Worm (Caenorhabditis elegans) whole organism, midembryonic: ENCODE measurements around the gene cdr-7.

Source experiments
- T22C8.4 ChIP-seq: fragments of 200-800 bp; sonication (Bioruptor generic); IDR thresholded peaks from 2 replicates; pipeline ENCODE4 v1.3.6; 2022; ENCODE audit warnings: missing genetic modification characterization, missing compliant biosample characterization
- cog-1 ChIP-seq: sonication (generic microtip); optimal IDR thresholded peaks from 2 replicates; lab custom pipeline; 2016; ENCODE audit warnings: missing genetic modification characterization, missing compliant biosample characterization
- flt-1 ChIP-seq: fragments of 200-800 bp; sonication (Bioruptor generic); IDR thresholded peaks from 2 replicates; pipeline ENCODE4 v1.3.6; 2022; ENCODE audit warnings: missing genetic modification characterization, missing compliant biosample characterization
- klf-2 ChIP-seq: fragments of 200-800 bp; sonication (Bioruptor generic); conservative IDR thresholded peaks from 2 replicates; pipeline ENCODE4 v1.3.6; 2022; ENCODE audit warnings: missing genetic modification reagents, missing genetic modification characterization, missing compliant biosample characterization
- med-1 ChIP-seq: sonication (generic microtip); optimal IDR thresholded peaks from 2 replicates; lab custom pipeline; 2017; ENCODE audit warnings: missing genetic modification characterization, mild to moderate bottlenecking, missing compliant biosample characterization, antibody characterized with exemption, missing genetic modification reagents; ENCODE audit not compliant: insufficient read depth
- ref-1 ChIP-seq: fragments of 200-800 bp; sonication (Bioruptor generic); conservative IDR thresholded peaks from 2 replicates; pipeline ENCODE4 v1.3.6; 2022; ENCODE audit warnings: missing genetic modification reagents, missing genetic modification characterization, missing compliant biosample characterization
- tab-1 ChIP-seq: fragments of 200-800 bp; sonication (Bioruptor generic); IDR thresholded peaks from 2 replicates; pipeline ENCODE4 v1.3.6; 2022; ENCODE audit warnings: missing genetic modification characterization, missing compliant biosample characterization
- ztf-23 ChIP-seq: fragments of 200-800 bp; sonication (Bioruptor generic); IDR thresholded peaks from 2 replicates; pipeline ENCODE4 v1.3.6; 2022; ENCODE audit warnings: missing genetic modification reagents, missing genetic modification characterization, missing compliant biosample characterization
- ztf-29 ChIP-seq: fragments of 200-800 bp; sonication (Bioruptor generic); IDR thresholded peaks from 2 replicates; pipeline ENCODE4 v1.3.6; 2022; ENCODE audit warnings: missing genetic modification reagents, missing genetic modification characterization, missing compliant biosample characterization

cdr-7 gene

DNA sequence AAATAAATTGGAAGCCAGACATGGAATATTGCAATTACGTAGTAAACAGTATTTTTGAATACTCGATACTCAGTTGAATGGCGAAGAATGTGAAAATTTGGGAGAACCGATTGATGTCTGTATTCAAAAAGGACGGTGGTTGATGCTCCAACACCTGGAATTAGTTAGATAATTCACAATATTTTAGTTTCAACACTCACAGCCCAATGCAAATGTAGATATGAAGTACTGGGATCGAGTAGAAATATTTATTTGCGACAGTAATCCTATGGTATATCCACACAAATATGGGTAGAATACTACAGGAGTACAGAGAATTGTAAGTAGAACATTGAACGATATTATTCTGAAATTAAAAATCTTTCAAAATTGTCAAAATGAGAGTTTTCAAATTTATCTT, 21.2 kb upstream of the cdr-7 start:
- TF ChIP-seq ztf-29 (GFP tag; lab: Robert Waterston, UW) = no peak
- no peak for TF ChIP-seq klf-2 (GFP tag; lab: Robert Waterston, UW)
- TF ChIP-seq cog-1 (tag; lab: Kevin White, UChicago) = no peak
- TF ChIP-seq med-1 = no peak
- TF ChIP-seq tab-1 (GFP tag; lab: Robert Waterston, UW) = no peak
- TF ChIP-seq ref-1 (GFP tag; lab: Robert Waterston, UW) = no peak
- TF ChIP-seq ztf-23 = no peak

DNA sequence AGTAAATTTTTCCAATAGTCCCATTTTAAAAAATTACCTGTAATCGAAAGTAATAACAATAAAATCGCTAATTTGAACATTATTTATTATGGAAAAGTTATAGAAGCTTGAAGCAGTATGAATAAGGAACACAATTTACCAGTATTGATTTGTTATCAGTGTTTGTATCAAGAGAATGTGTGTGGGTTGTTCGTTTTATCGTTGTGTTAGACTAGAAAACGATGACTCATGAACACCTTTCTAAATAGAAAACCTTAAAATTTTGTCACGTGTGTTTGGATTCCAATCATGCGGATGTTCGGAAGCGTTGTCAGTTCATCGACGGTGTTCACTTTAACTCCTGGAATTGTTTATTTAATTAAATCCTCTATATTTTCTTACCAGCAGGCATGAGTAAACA, 20.2 kb upstream of the cdr-7 start, which contains the start of gene C54D10.13:
Gene C54D10.13 (minus strand): TSS at position 179 of the 400 bp plus-strand sequence.
- TF ChIP-seq ref-1 (GFP tag; lab: Robert Waterston, UW) (no peak), ztf-23 (no peak)

DNA sequence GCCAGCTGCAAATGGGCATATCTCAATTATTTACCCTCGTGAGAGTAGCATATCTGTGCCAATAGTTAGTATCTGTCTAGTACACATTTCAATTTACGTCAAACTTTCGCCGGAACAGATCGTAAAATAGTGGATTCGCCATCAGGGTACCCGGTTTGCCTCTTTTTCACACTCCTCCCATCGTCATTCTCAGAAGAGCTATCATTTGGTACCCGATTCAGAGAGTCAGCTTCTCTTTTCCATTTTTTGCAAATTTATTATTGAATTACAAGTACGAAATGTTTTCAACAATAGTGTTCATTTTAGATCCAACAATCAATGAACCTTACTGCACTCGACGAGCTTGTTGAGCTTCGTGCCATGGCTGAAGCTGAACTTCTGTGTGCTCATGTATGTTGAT, 17.1 kb upstream of the cdr-7 start, which contains the start of gene C54D10.5:
Gene C54D10.5 (plus strand): TSS at position 301 of the 400 bp plus-strand sequence.
- no peak for TF ChIP-seq ztf-23
- no peak for TF ChIP-seq ref-1 (GFP tag; lab: Robert Waterston, UW)
- no peak for TF ChIP-seq flt-1

DNA sequence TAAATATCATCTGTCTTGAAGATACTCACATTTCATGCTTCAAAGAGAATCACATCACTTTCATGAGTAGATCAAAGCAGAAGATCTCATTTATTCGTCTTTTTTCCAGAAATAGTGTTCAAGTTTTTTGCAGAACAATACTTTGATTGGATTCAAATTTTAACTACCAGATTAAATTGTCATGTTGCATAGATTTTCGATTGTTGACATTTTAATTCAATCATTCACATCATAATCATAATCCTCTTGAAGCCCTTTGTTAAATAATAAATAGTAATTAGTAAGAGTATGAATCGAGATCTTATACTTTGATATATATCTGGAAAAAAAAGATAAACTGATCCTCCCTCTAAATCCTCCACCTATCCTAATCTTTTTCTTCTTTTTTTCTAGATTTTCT, 15.9 kb upstream of the cdr-7 start:
- TF ChIP-seq klf-2 (GFP tag; lab: Robert Waterston, UW) (no peak), ztf-23 (no peak), flt-1 (no peak), ztf-29 (GFP tag; lab: Robert Waterston, UW) (no peak), T22C8.4 (GFP tag; lab: Robert Waterston, UW) (no peak), tab-1 (GFP tag; lab: Robert Waterston, UW) (no peak), med-1 (no peak)

DNA sequence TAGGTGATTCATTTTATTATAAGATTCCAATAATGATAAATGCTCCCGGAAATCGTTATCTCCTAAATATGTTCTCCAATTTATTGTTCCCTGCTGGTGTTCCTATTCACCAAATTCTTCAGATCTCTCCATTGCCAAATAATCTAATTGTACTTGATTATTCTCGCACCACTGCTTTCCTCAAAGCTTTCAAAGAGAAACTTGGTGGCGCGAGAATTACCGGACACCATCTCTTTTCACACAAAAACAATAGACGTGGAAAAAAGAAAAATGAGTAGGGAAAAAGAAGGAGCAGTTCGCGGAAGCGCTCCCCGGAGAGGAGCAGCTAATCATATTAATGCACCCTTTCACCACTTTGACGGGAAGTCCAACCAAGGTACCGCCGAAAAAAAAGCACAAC, 9.4 kb upstream of the cdr-7 start:
- TF ChIP-seq med-1 (no peak), tab-1 (GFP tag; lab: Robert Waterston, UW) (no peak), ref-1 (GFP tag; lab: Robert Waterston, UW) (no peak), ztf-23 (no peak), klf-2 (GFP tag; lab: Robert Waterston, UW) (no peak), cog-1 (tag; lab: Kevin White, UChicago) (no peak), T22C8.4 (GFP tag; lab: Robert Waterston, UW) (no peak)

DNA sequence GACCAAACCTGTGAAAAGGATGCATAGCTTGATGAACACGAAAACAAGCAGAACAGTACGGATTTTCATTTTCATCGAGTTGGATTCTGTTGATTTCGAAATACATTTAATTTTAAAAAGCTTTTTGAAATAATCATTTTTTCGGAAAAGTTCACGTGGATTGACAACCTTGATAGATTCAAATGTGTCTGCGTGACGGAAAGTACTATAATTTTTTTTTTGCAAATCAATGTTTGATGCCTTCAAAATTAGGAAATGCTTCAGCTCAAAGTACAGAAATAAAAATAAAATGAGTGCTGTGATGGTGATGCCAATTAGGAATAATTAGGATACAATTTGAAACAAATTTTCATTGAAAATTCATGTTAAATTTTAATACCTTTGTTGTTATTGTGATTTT, 8.9 kb upstream of the cdr-7 start, which contains the start of gene C54D10.4:
Gene C54D10.4 (minus strand): TSS at position 101 of the 400 bp plus-strand sequence.
- TF ChIP-seq T22C8.4 (GFP tag; lab: Robert Waterston, UW) (no peak), tab-1 (GFP tag; lab: Robert Waterston, UW) (no peak), med-1 (no peak), ztf-23 (no peak)

DNA sequence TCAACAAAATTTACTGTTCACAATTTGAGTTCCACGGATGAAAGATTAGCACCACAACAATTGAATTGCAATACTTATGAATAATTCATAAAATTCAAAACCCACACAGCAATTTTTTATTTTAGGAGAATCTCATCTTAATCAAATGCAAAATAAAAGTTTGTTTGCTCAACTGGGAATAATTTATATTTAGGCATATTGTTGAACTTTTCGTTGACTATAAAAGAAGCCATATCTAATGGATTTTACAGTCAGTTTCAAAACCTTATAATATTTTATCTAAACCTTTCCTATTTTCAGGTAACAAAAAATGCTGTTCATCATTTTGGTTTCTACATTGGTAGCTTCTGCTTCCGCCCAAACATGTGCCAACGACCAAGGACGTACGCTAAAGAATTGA, 6.4 kb upstream of the cdr-7 start, which contains the start of gene C54D10.3:
Gene C54D10.3 (plus strand): TSS at position 301 of the 400 bp plus-strand sequence.
- no peak for TF ChIP-seq med-1
- no peak for TF ChIP-seq ztf-23
- no peak for TF ChIP-seq tab-1 (GFP tag; lab: Robert Waterston, UW)
- TF ChIP-seq klf-2 (GFP tag; lab: Robert Waterston, UW) = no peak
- no peak for TF ChIP-seq ref-1 (GFP tag; lab: Robert Waterston, UW)
- no peak for TF ChIP-seq cog-1 (tag; lab: Kevin White, UChicago)
- TF ChIP-seq T22C8.4 (GFP tag; lab: Robert Waterston, UW) = no peak
- no peak for TF ChIP-seq ztf-29 (GFP tag; lab: Robert Waterston, UW)
- no peak for TF ChIP-seq flt-1

DNA sequence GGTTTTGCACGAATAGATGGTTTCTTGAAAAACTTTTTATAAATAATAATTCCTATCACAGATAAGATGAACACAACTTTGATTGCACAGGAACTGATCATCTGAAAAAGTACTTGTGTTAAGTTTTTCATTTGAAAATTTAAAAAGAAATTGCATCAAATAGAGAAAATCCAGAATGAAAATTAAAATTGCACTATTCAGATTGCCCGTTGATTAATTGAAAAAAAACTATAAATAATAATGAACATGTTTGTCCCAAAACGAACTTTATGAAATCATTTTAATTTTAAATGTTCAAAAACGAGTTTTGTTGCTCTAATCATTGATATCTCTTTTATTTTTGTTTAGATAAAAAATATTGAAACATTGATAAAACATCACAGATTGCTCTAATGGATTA, 5.4 kb upstream of the cdr-7 start, which contains the start of gene cdr-3:
Gene cdr-3 (minus strand): TSS at position 101 of the 400 bp plus-strand sequence.
- TF ChIP-seq T22C8.4 (GFP tag; lab: Robert Waterston, UW) (no peak), ztf-29 (GFP tag; lab: Robert Waterston, UW) (no peak), med-1 (no peak), klf-2 (GFP tag; lab: Robert Waterston, UW) (no peak), ztf-23 (no peak), tab-1 (GFP tag; lab: Robert Waterston, UW) (no peak), cog-1 (tag; lab: Kevin White, UChicago) (no peak), flt-1 (no peak), ref-1 (GFP tag; lab: Robert Waterston, UW) (no peak)

DNA sequence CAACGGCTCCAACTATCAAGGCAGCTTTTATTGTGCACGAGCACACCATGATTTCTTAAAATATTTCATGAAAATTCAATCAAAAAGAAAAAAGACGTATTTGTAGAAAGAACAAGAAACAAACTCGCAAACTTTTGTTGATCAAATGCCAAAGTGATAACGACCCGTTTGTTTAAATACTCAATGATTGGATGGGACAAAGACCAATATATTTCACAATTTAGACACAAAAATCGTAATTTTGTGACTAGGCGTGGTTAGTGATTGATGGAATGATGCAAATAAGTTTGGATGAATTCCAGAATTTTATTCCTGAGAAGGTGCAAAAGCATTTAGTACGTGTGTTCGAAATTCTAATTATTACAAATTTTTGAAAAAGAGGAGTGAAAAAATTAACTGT, 3.7 kb upstream of the cdr-7 start, which contains the start of gene cdr-2:
Gene cdr-2 (minus strand): TSS at position 54 of the 400 bp plus-strand sequence.
- TF ChIP-seq klf-2 (GFP tag; lab: Robert Waterston, UW) (no peak), med-1 (no peak)

DNA sequence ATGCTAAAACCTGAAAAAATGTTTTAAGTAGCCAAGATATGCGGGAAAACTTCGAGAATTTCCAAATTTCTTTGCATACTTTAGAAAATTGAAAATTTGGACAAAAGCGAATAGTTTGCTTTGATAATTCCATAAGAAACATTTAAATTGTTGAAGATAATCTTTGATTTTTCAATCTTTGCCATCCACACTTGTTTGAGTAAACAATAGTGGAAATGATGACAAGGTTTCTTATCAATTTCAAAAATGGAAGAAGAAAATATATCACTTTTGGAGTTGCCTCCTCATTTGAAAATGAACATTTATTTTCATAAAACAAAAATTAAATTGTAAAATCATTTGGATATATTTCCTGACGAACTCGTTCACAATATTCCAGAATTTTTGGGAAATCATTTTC, 2.4 kb upstream of the cdr-7 start:
- TF ChIP-seq klf-2 (GFP tag; lab: Robert Waterston, UW) = no peak
- no peak for TF ChIP-seq flt-1
- TF ChIP-seq T22C8.4 (GFP tag; lab: Robert Waterston, UW) = no peak
- TF ChIP-seq med-1 = no peak
- TF ChIP-seq ztf-23 = no peak
- no peak for TF ChIP-seq cog-1 (tag; lab: Kevin White, UChicago)
- TF ChIP-seq ref-1 (GFP tag; lab: Robert Waterston, UW) = no peak
- TF ChIP-seq ztf-29 (GFP tag; lab: Robert Waterston, UW) = no peak
- no peak for TF ChIP-seq tab-1 (GFP tag; lab: Robert Waterston, UW)

DNA sequence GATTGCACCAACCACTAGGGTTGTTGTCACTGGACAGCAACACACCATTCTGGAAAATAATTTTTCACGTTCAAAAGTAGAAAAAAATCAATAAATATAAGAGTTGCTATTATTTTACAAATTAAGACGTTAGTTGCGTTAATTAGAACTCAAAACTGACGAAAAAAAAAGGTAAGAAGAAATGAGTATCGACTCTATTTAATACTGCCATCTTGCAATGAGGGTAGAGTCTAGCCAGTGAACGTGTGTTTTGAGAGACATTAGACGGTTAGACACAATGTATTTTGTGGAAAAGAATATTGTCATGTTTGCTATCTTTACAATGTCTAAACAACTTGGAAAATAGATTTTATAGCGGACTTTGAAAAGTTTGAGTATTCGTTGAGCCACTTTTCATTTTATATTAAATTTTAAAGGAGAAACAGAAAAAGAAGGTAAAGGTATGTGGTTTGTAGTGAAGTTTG, 1.8 kb upstream of the cdr-7 start, which contains the start of gene cdr-6:
Gene cdr-6 (minus strand): TSS at position 51 of the 464 bp plus-strand sequence.
- TF ChIP-seq T22C8.4 (GFP tag; lab: Robert Waterston, UW) = no peak
- TF ChIP-seq ztf-29 (GFP tag; lab: Robert Waterston, UW) = no peak
- no peak for TF ChIP-seq klf-2 (GFP tag; lab: Robert Waterston, UW)
- no peak for TF ChIP-seq tab-1 (GFP tag; lab: Robert Waterston, UW)
- no peak for TF ChIP-seq flt-1
- no peak for TF ChIP-seq med-1
- TF ChIP-seq cog-1 (tag; lab: Kevin White, UChicago) = no peak
- no peak for TF ChIP-seq ref-1 (GFP tag; lab: Robert Waterston, UW)
- no peak for TF ChIP-seq ztf-23
